Worm (Caenorhabditis elegans) whole organism, L2 larva: ENCODE data around the gene T25D1.3.

Source experiments
- F13H6.1 ChIP-seq: sonication (generic microtip); optimal IDR thresholded peaks from 2 replicates; lab custom pipeline; 2016; ENCODE audit warnings: missing genetic modification characterization, missing compliant biosample characterization
- R02D3.7 ChIP-seq: fragments of 150-350 bp; optimal IDR thresholded peaks from 2 replicates; lab custom pipeline; 2014; ENCODE audit warnings: missing biosample characterization, missing genetic modification characterization
- lin-11 ChIP-seq: fragments of 150-350 bp; sonication (generic microtip); optimal IDR thresholded peaks from 2 replicates; lab custom pipeline; 2014; ENCODE audit warnings: missing biosample characterization, missing genetic modification characterization, inconsistent platforms, mixed read lengths
- lin-13 ChIP-seq: fragments of 150-350 bp; optimal IDR thresholded peaks from 2 replicates; lab custom pipeline; 2014; ENCODE audit warnings: missing biosample characterization, missing genetic modification reagents, missing genetic modification characterization
- mdl-1 ChIP-seq, 2 experiments: fragments of 150-350 bp in 1 of 2; sonication (generic microtip) in 1 of 2; optimal IDR thresholded peaks; 2 replicates each; lab custom pipeline; 2017; ENCODE audit warnings: missing biosample characterization in 2 of 2, missing genetic modification characterization in 2 of 2
- nhr-237 ChIP-seq: fragments of 150-350 bp; optimal IDR thresholded peaks from 2 replicates; lab custom pipeline; 2014; ENCODE audit warnings: missing biosample characterization, missing genetic modification characterization
- sma-3 ChIP-seq: sonication (generic microtip); optimal IDR thresholded peaks from 2 replicates; lab custom pipeline; 2016; ENCODE audit warnings: missing genetic modification reagents, missing genetic modification characterization, missing compliant biosample characterization
- snpc-4 ChIP-seq: fragments of 150-350 bp; optimal IDR thresholded peaks from 2 replicates; lab custom pipeline; 2014; ENCODE audit warnings: missing biosample characterization, missing genetic modification characterization
- unc-39 ChIP-seq: fragments of 150-350 bp; optimal IDR thresholded peaks from 2 replicates; lab custom pipeline; 2014; ENCODE audit warnings: missing biosample characterization, missing genetic modification characterization
- unc-62 ChIP-seq: fragments of 150-350 bp; optimal IDR thresholded peaks from 2 replicates; lab custom pipeline; 2014; ENCODE audit warnings: missing biosample characterization, missing genetic modification reagents, missing genetic modification characterization
- ztf-11 ChIP-seq: sonication (generic microtip); optimal IDR thresholded peaks from 2 replicates; lab custom pipeline; 2017; ENCODE audit warnings: missing biosample characterization, missing genetic modification characterization

DNA sequence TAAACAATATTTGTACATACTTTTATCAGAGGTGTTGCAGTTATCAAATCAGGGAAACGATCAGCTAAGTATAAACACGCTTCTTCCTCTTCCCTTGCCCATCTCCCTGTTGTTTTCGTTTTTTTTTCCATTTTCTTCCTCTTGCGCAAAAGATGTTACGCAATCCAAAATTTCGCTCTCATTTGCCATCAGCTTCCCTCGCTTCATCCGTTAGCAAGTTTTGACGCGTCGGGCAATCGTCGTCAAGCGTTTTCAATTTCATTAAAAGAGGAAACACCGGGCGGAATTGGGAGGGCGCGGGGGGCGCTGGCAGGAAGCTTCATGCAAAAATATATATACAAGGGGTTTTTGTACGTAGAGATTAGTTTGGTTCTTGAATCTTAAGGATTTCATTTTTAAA lies 24.5 kb downstream of the T25D1.3 start:
- no peak for TF ChIP-seq lin-11 (tag; lab: Kevin White, UChicago)
- TF ChIP-seq snpc-4 (tag; lab: Kevin White, UChicago): no peak
- TF ChIP-seq sma-3: no peak
- no peak for TF ChIP-seq R02D3.7
- TF ChIP-seq mdl-1 (tag; optimal IDR thresholded peaks at IDR 0.05; lab: Kevin White, UChicago): no peak
- no peak for TF ChIP-seq unc-39 (tag; lab: Kevin White, UChicago)
- TF ChIP-seq ztf-11 (tag; lab: Kevin White, UChicago): no peak
- no peak for TF ChIP-seq lin-13
- TF ChIP-seq F13H6.1 (tag; lab: Kevin White, UChicago): no peak
- no peak for TF ChIP-seq nhr-237 (tag; lab: Kevin White, UChicago)
- no peak for TF ChIP-seq unc-62
